Fruit fly (Drosophila melanogaster): ENCODE measurements around the gene CG1812.

DNA sequence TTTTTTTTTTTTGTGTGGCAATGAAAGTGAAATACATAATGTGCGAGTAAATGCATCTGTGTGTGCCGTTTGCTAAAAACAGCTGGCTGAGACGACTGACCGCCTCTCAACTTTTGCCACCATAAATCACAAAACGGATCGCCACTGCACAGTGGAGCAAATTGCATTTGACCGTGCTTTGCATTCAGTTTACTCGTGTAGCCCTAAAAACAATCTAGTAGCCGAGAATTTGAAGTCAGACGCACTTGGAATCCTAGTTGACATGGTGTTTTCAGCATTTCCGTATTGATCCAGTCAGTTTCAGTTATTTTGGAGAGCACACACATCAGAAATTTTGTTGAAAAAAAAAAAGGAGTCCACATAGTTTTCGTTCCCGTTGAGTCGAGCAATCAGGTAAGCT, 25.5 kb upstream of the CG1812 start, which contains the start of gene CG15461:
- TF ChIP-seq CG10431 (GFP tag; optimal IDR thresholded peaks at IDR 0.05) (no peak), hth (optimal IDR thresholded peaks at IDR 0.05) (no peak), wdn (GFP tag; IDR thresholded peaks at IDR 0.05) (no peak), cas (GFP tag; IDR thresholded peaks at IDR 0.05) (no peak), Hand (GFP tag; optimal IDR thresholded peaks at IDR 0.05) (no peak), Dp (GFP tag; optimal IDR thresholded peaks at IDR 0.05) (no peak), CG16779 (GFP tag; IDR thresholded peaks at IDR 0.05) (no peak), vnd (GFP tag; IDR thresholded peaks at IDR 0.05; ENCODE audit: partially characterized antibody) (no peak), Fer2 (tag; optimal IDR thresholded peaks at IDR 0.05) (no peak), CG8765 (GFP tag; IDR thresholded peaks at IDR 0.05) (no peak), Kr (GFP tag; optimal IDR thresholded peaks at IDR 0.05) (no peak), sens (GFP tag) (peak; percentile 20), CG15601 (tag; optimal IDR thresholded peaks at IDR 0.05) (no peak), Dfd (GFP tag; optimal IDR thresholded peaks at IDR 0.05) (no peak)
